Fruit fly (Drosophila melanogaster) whole organism, embryonic: ENCODE measurements around the gene CG15143.

Experiments used
- Awh ChIP-seq: fragments of 200-800 bp; sonication (Bioruptor generic); IDR thresholded peaks from 2 replicates; pipeline ENCODE4, ENCODE4 v1.3.6; 2022; ENCODE audit warnings: missing biosample characterization, missing genetic modification characterization
- CG10654 ChIP-seq: fragments of 200-800 bp; sonication (Bioruptor generic); optimal IDR thresholded peaks from 2 replicates; lab custom pipeline; 2016; ENCODE audit warnings: missing biosample characterization, missing genetic modification characterization
- CG11456 ChIP-seq: fragments of 200-800 bp; sonication (Bioruptor generic); IDR thresholded peaks from 3 replicates; pipeline ENCODE4 v1.3.6; 2022; ENCODE audit warnings: missing biosample characterization, missing genetic modification characterization
- CG14965 ChIP-seq: fragments of 200-800 bp; sonication (Bioruptor generic); optimal IDR thresholded peaks from 2 replicates; lab custom pipeline; 2016; ENCODE audit warnings: missing biosample characterization, missing genetic modification characterization, borderline replicate concordance
- CG15479 ChIP-seq: fragments of 200-800 bp; sonication (Bioruptor generic); optimal IDR thresholded peaks from 3 replicates; lab custom pipeline; 2019; ENCODE audit warnings: missing biosample characterization, mild to moderate bottlenecking, missing genetic modification characterization, moderate library complexity
- CG17385 ChIP-seq: fragments of 200-800 bp; sonication (Bioruptor generic); optimal IDR thresholded peaks from 3 replicates; lab custom pipeline; 2018; ENCODE audit warnings: missing biosample characterization, mild to moderate bottlenecking, missing genetic modification characterization
- CG18764 ChIP-seq: fragments of 200-800 bp; sonication (Bioruptor generic); optimal IDR thresholded peaks from 3 replicates; lab custom pipeline; 2016; ENCODE audit warnings: missing biosample characterization, missing genetic modification characterization
- CG2199 ChIP-seq: fragments of 200-800 bp; sonication (Bioruptor generic); IDR thresholded peaks from 3 replicates; pipeline ENCODE4 v1.3.6; 2022; ENCODE audit warnings: missing biosample characterization, missing genetic modification characterization
- CG2202 ChIP-seq: fragments of 200-800 bp; sonication (Bioruptor generic); optimal IDR thresholded peaks from 2 replicates; lab custom pipeline; 2018; ENCODE audit warnings: missing biosample characterization, mild to moderate bottlenecking, missing genetic modification characterization
- CG3995 ChIP-seq: fragments of 200-800 bp; sonication (Bioruptor generic); optimal IDR thresholded peaks from 3 replicates; lab custom pipeline; 2016; ENCODE audit warnings: missing biosample characterization, missing genetic modification characterization
- CG4360 ChIP-seq: fragments of 200-800 bp; sonication (Bioruptor generic); IDR thresholded peaks from 2 replicates; pipeline ENCODE4 v1.3.6; 2022; ENCODE audit warnings: missing biosample characterization, missing genetic modification characterization
- CG4707 ChIP-seq: fragments of 200-800 bp; sonication (Bioruptor generic); optimal IDR thresholded peaks from 2 replicates; lab custom pipeline; 2018; ENCODE audit warnings: missing biosample characterization, mild to moderate bottlenecking, missing genetic modification characterization, moderate library complexity
- CG5953 ChIP-seq: fragments of 200-800 bp; sonication (Bioruptor generic); IDR thresholded peaks from 2 replicates; pipeline ENCODE4 v1.3.6; 2022; ENCODE audit warnings: missing biosample characterization, missing genetic modification characterization
- CG7372 ChIP-seq: fragments of 200-800 bp; sonication (Bioruptor generic); IDR thresholded peaks from 2 replicates; pipeline ENCODE4 v1.3.6; 2022; ENCODE audit warnings: missing biosample characterization, missing genetic modification characterization
- Gsc ChIP-seq: fragments of 200-800 bp; sonication (Bioruptor generic); IDR thresholded peaks from 2 replicates; pipeline ENCODE4 v1.3.6; 2022; ENCODE audit warnings: missing biosample characterization, missing genetic modification characterization
- H15 ChIP-seq: fragments of 200-800 bp; sonication (Bioruptor generic); IDR thresholded peaks from 3 replicates; pipeline ENCODE4 v1.3.6; 2022; ENCODE audit warnings: missing biosample characterization, missing genetic modification characterization
- HLH3B ChIP-seq: fragments of 200-800 bp; sonication (Bioruptor generic); IDR thresholded peaks from 2 replicates; pipeline ENCODE4 v1.3.6; 2022; ENCODE audit warnings: missing biosample characterization, missing genetic modification characterization
- Hr78 ChIP-seq, 2 experiments: fragments of 200-800 bp in 1 of 2; fragments of >200 bp in 1 of 2; sonication (Bioruptor generic) in 1 of 2; optimal IDR thresholded peaks; 2 replicates each; lab custom pipeline; 2017 to 2019; ENCODE audit warnings: missing biosample characterization in 2 of 2, missing genetic modification characterization in 2 of 2, mild to moderate bottlenecking in 1 of 2, moderate library complexity in 1 of 2
- Med ChIP-seq: fragments of 200-800 bp; sonication (Bioruptor generic); peaks from one replicate; lab custom pipeline; 2016; ENCODE audit warnings: missing biosample characterization, missing genetic modification characterization, mild to moderate bottlenecking, inconsistent platforms, moderate library complexity
- NC2β ChIP-seq: fragments of 200-800 bp; sonication (Bioruptor generic); optimal IDR thresholded peaks from 2 replicates; lab custom pipeline; 2016; ENCODE audit warnings: missing biosample characterization, missing genetic modification characterization
- abd-A ChIP-seq: fragments of 200-800 bp; sonication (Bioruptor generic); optimal IDR thresholded peaks from 3 replicates; lab custom pipeline; 2019; ENCODE audit warnings: missing biosample characterization, mild to moderate bottlenecking, missing genetic modification characterization, moderate library complexity
- amos ChIP-seq: fragments of 200-800 bp; sonication (Bioruptor generic); IDR thresholded peaks from 2 replicates; pipeline ENCODE4 v1.3.6; 2022; ENCODE audit warnings: missing biosample characterization, missing genetic modification characterization; ENCODE audit not compliant: partially characterized antibody
- crol ChIP-seq: fragments of 200-800 bp; sonication (Bioruptor generic); IDR thresholded peaks from 2 replicates; pipeline ENCODE4 v1.3.6; 2022; ENCODE audit warnings: missing biosample characterization, missing genetic modification characterization
- dati ChIP-seq: fragments of 200-800 bp; sonication (Bioruptor generic); IDR thresholded peaks from 2 replicates; pipeline ENCODE4 v1.3.6; 2022; ENCODE audit warnings: missing biosample characterization, missing genetic modification characterization
- dpn ChIP-seq, 2 experiments: fragments of 200-800 bp; sonication (Bioruptor generic); optimal IDR thresholded peaks; 3 replicates each; lab custom pipeline; 2016; ENCODE audit warnings: missing biosample characterization in 2 of 2, missing genetic modification characterization in 2 of 2
- emc ChIP-seq: fragments of 200-800 bp; sonication (Bioruptor generic); optimal IDR thresholded peaks from 2 replicates; lab custom pipeline; 2016; ENCODE audit warnings: missing biosample characterization, missing genetic modification characterization
- grn ChIP-seq: fragments of 200-800 bp; sonication (Bioruptor generic); optimal IDR thresholded peaks from 3 replicates; lab custom pipeline; 2017; ENCODE audit warnings: missing biosample characterization, missing genetic modification characterization
- gsb-n ChIP-seq: fragments of 200-800 bp; sonication (Bioruptor generic); optimal IDR thresholded peaks from 3 replicates; lab custom pipeline; 2018; ENCODE audit warnings: missing biosample characterization, mild to moderate bottlenecking, missing genetic modification characterization
- gt ChIP-seq: fragments of 200-800 bp; sonication (Bioruptor generic); IDR thresholded peaks from 2 replicates; pipeline ENCODE4 v1.3.6; 2022; ENCODE audit warnings: missing biosample characterization, missing genetic modification characterization
- kni ChIP-seq: fragments of 200-800 bp; sonication (Bioruptor generic); optimal IDR thresholded peaks from 3 replicates; lab custom pipeline; 2017; ENCODE audit warnings: mild to moderate bottlenecking, missing biosample characterization, missing genetic modification reagents, missing genetic modification characterization
- maf-S ChIP-seq: fragments of 200-800 bp; sonication (Bioruptor generic); optimal IDR thresholded peaks from 2 replicates; lab custom pipeline; 2016; ENCODE audit warnings: missing biosample characterization, missing genetic modification characterization
- mirr ChIP-seq: fragments of 200-800 bp; sonication (Bioruptor generic); optimal IDR thresholded peaks from 3 replicates; lab custom pipeline; 2018; ENCODE audit warnings: missing biosample characterization, mild to moderate bottlenecking, missing genetic modification characterization
- nerfin-1 ChIP-seq: fragments of 200-800 bp; sonication (Bioruptor generic); optimal IDR thresholded peaks from 3 replicates; lab custom pipeline; 2019; ENCODE audit warnings: missing biosample characterization, mild to moderate bottlenecking, missing genetic modification characterization, moderate library complexity
- oc ChIP-seq: fragments of 200-800 bp; sonication (Bioruptor generic); optimal IDR thresholded peaks from 2 replicates; lab custom pipeline; 2018; ENCODE audit warnings: missing biosample characterization, mild to moderate bottlenecking, missing genetic modification characterization, moderate library complexity
- org-1 ChIP-seq: fragments of 200-800 bp; sonication (Bioruptor generic); optimal IDR thresholded peaks from 2 replicates; lab custom pipeline; 2017; ENCODE audit warnings: missing biosample characterization, missing genetic modification characterization
- pnt ChIP-seq: fragments of 200-800 bp; sonication (Bioruptor generic); optimal IDR thresholded peaks from 3 replicates; lab custom pipeline; 2016; ENCODE audit warnings: missing biosample characterization, missing genetic modification characterization
- pros ChIP-seq: fragments of 200-800 bp; sonication (Bioruptor generic); optimal IDR thresholded peaks from 3 replicates; lab custom pipeline; 2019; ENCODE audit warnings: missing biosample characterization, mild to moderate bottlenecking, missing genetic modification characterization, moderate library complexity
- repo ChIP-seq: fragments of 200-800 bp; sonication (Bioruptor generic); optimal IDR thresholded peaks from 2 replicates; lab custom pipeline; 2016; ENCODE audit warnings: missing biosample characterization, missing genetic modification characterization
- sd ChIP-seq: fragments of 200-800 bp; sonication (Bioruptor generic); optimal IDR thresholded peaks from 3 replicates; lab custom pipeline; 2018; ENCODE audit warnings: missing biosample characterization, mild to moderate bottlenecking, missing genetic modification characterization, moderate library complexity
- seq ChIP-seq: fragments of 200-800 bp; sonication (Bioruptor generic); IDR thresholded peaks from 2 replicates; pipeline ENCODE4 v1.3.6; 2022; ENCODE audit warnings: missing biosample characterization, missing genetic modification characterization
- sisA ChIP-seq: fragments of 200-800 bp; sonication (Bioruptor generic); IDR thresholded peaks from 2 replicates; pipeline ENCODE4 v1.3.6; 2022; ENCODE audit warnings: missing biosample characterization, missing genetic modification characterization
- stwl ChIP-seq: fragments of 200-800 bp; sonication (Bioruptor generic); optimal IDR thresholded peaks from 3 replicates; lab custom pipeline; 2018; ENCODE audit warnings: missing biosample characterization, mild to moderate bottlenecking, missing genetic modification characterization, moderate library complexity
- tll ChIP-seq, 2 experiments: fragments of 200-800 bp in 1 of 2; fragments of >200 bp in 1 of 2; sonication (Bioruptor generic) in 1 of 2; optimal IDR thresholded peaks; 2 replicates each; lab custom pipeline; 2017 to 2019; ENCODE audit warnings: missing biosample characterization in 2 of 2, missing genetic modification characterization in 2 of 2, mild to moderate bottlenecking in 1 of 2, moderate library complexity in 1 of 2

The CG15143 gene

DNA sequence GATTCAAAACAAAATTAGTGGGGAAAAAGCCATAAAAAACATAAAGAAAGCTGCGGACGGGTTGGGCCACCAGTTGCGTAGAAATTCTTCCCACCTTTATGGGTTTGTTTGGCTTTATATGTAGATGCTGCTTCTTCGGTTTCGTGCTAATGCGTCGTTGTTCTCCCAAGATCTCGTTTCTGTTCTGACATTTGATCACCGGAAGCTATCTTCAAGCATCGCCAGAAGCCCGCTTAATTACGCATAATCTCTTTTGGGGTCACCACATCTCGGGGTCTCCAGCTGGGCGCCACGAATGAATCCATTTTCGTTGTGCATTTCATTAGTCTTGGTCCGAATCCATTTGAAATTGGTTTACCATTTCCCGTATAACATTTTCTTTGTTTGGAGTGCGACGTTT, 28.6 kb downstream of the CG15143 start:
- TF ChIP-seq kni (GFP tag; lab: Kevin White, UChicago): peak; percentile 50
- TF ChIP-seq gsb-n (tag; lab: Kevin White, UChicago): peak; percentile 48
- TF ChIP-seq dpn (GFP tag; optimal IDR thresholded peaks at IDR 0.05; lab: Kevin White, UChicago): no peak
- TF ChIP-seq Awh (GFP tag; lab: Robert Waterston, UW): peak; percentile 44; the same call in 1 of the 2 replicates
- TF ChIP-seq abd-A: peak; percentile 82
- no peak for TF ChIP-seq amos (GFP tag; lab: Robert Waterston, UW)
- no peak for TF ChIP-seq CG10654
- no peak for TF ChIP-seq CG4360 (GFP tag; lab: Robert Waterston, UW)
- TF ChIP-seq pnt (GFP tag; lab: Kevin White, UChicago): no peak
- TF ChIP-seq grn: peak; percentile 37
- TF ChIP-seq CG2199 (GFP tag; lab: Robert Waterston, UW): 0 out of 3 replicates have a peak, but pooled peaks have one; percentile 29
- TF ChIP-seq Hr78 (GFP tag; optimal IDR thresholded peaks at IDR 0.05; lab: Kevin White, UChicago): peak in 1 of 2 experiments; percentile 56
- peak; percentile 64 for TF ChIP-seq oc (tag; lab: Kevin White, UChicago)
- TF ChIP-seq dati (GFP tag; lab: Robert Waterston, UW): no peak
- TF ChIP-seq, all 482 proteins: peak for 8

DNA sequence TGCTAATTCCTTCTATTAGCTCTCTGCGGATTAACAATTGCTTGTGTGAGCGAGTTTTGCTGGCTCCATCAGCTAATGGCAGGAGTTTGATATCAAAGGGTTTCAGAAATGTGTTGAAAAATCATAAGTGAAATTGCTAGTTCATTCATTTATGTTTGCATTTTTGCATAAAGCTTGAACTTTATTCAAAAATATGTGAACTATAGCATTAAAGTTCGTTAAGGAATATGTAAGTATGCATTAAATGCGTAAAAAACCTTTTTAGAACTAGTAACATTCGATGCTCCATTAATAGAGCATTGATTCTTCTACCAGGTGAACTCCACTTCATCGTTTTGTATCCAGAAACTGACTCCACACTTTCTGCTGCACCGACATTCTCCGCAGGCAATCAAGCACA, 31.7 kb downstream of the CG15143 start:
- TF ChIP-seq Med (GFP tag; lab: Kevin White, UChicago) (no peak), emc (no peak), CG3995 (GFP tag; lab: Kevin White, UChicago) (no peak), mirr (GFP tag; lab: Kevin White, UChicago) (no peak), CG18764 (no peak), CG2202 (no peak), Gsc (no peak), pros (GFP tag; lab: Kevin White, UChicago) (no peak), repo (GFP tag; lab: Kevin White, UChicago) (no peak), org-1 (GFP tag; lab: Kevin White, UChicago) (no peak), sd (tag; lab: Kevin White, UChicago) (no peak), CG15479 (GFP tag; lab: Kevin White, UChicago) (no peak), NC2β (GFP tag; lab: Kevin White, UChicago) (no peak), CG4707 (GFP tag; lab: Kevin White, UChicago) (no peak), seq (GFP tag; lab: Robert Waterston, UW) (no peak)

DNA sequence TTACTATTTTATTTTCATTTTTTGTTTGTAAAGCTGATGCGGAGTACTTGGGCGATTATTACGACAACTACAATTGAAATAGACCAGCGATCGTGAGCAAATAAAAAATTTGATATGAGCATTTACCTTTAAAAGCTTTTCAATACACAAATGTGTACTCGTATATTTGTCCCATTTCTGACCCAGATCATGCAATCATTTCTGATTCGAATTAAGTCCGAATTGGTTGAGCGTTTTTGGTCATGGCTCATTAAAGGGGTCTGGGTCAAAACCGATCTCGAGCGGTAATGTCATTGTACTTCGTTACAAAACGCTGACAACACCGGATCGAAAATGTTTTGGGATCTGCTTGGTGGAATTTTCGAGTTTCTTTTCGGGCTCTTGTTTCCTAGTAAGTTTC, 38.1 kb downstream of the CG15143 start, which contains the start of gene CG43220:
CG43220 (plus strand) TSS at position 301 of the 400 bp plus-strand sequence.
- TF ChIP-seq CG7372 (GFP tag; lab: Robert Waterston, UW): no peak
- no peak for TF ChIP-seq HLH3B (GFP tag; lab: Robert Waterston, UW)
- no peak for TF ChIP-seq maf-S
- no peak for TF ChIP-seq sisA (GFP tag; lab: Robert Waterston, UW)
- no peak for TF ChIP-seq gt
- TF ChIP-seq tll (GFP tag; optimal IDR thresholded peaks at IDR 0.05; lab: Kevin White, UChicago): no peak
- TF ChIP-seq Med (GFP tag; lab: Kevin White, UChicago): no peak
- TF ChIP-seq stwl (tag; lab: Kevin White, UChicago): no peak
- no peak for TF ChIP-seq H15 (GFP tag; lab: Robert Waterston, UW)
- no peak for TF ChIP-seq nerfin-1
- no peak for TF ChIP-seq CG5953 (GFP tag; lab: Robert Waterston, UW)
- no peak for TF ChIP-seq crol (GFP tag; lab: Robert Waterston, UW)
- no peak for TF ChIP-seq CG17385 (GFP tag; lab: Kevin White, UChicago)
- no peak for TF ChIP-seq CG14965 (GFP tag; lab: Kevin White, UChicago)
- no peak for TF ChIP-seq CG11456 (GFP tag; lab: Robert Waterston, UW)
- TF ChIP-seq, all 482 proteins: peak for 0
